In genomic region chr3L:16567495-16567894, dm6 we compare ENCODE assay signal across 1 fruit fly cellular context.
TF ChIP-seq lines count a peak whose summit lies in the region.

No protein-coding gene starts in this region.

TF ChIP-seq in whole organism, embryonic, 481 proteins besides CTCF, POLR2A, EP300 and RAD21 (continued from another document and continues in another):
- peak; percentile 10 for TF ChIP-seq CG16815 (GFP tag; optimal IDR thresholded peaks at IDR 0.05; lab: Kevin White, UChicago)
- no peak for TF ChIP-seq NC2α (GFP tag; optimal IDR thresholded peaks at IDR 0.05; lab: Kevin White, UChicago)
- 0 out of 3 replicates have a peak, but pooled peaks have one; percentile 33 for TF ChIP-seq croc (GFP tag; conservative IDR thresholded peaks at IDR 0.05; lab: Robert Waterston, UW)
- TF ChIP-seq PHDP (tag; optimal IDR thresholded peaks at IDR 0.05; lab: Kevin White, UChicago): peak; percentile 76
- TF ChIP-seq sens (GFP tag; lab: Kevin White, UChicago): peak; percentile 65
- no peak for TF ChIP-seq CG14860 (GFP tag; IDR thresholded peaks at IDR 0.05; lab: Robert Waterston, UW; ENCODE audit: partially characterized antibody)
- TF ChIP-seq Hand (GFP tag; optimal IDR thresholded peaks at IDR 0.05; lab: Kevin White, UChicago): no peak
- TF ChIP-seq dmrt11E (tag; optimal IDR thresholded peaks at IDR 0.05; lab: Kevin White, UChicago): peak; percentile 73
- TF ChIP-seq CG1832 (GFP tag; optimal IDR thresholded peaks at IDR 0.05; lab: Kevin White, UChicago): no peak
- no peak for TF ChIP-seq Doc3 (GFP tag; IDR thresholded peaks at IDR 0.05; lab: Robert Waterston, UW; ENCODE audit: partially characterized antibody)
- no peak for TF ChIP-seq CG34422 (GFP tag; IDR thresholded peaks at IDR 0.05; lab: Robert Waterston, UW)
- 0 out of 2 replicates have a peak, but pooled peaks have one; percentile 22 for TF ChIP-seq ap (GFP tag; IDR thresholded peaks at IDR 0.05; lab: Robert Waterston, UW)
- TF ChIP-seq odd (GFP tag; optimal IDR thresholded peaks at IDR 0.05; lab: Kevin White, UChicago): peak; percentile 48
- TF ChIP-seq CG33213 (GFP tag; optimal IDR thresholded peaks at IDR 0.05; lab: Kevin White, UChicago): no peak
- no peak for TF ChIP-seq gcm2 (GFP tag; optimal IDR thresholded peaks at IDR 0.05; lab: Kevin White, UChicago)
- TF ChIP-seq CG7839 (tag; optimal IDR thresholded peaks at IDR 0.05; lab: Kevin White, UChicago): peak; percentile 73
- TF ChIP-seq Six4 (GFP tag; optimal IDR thresholded peaks at IDR 0.05; lab: Kevin White, UChicago): peak; percentile 42
- no peak for TF ChIP-seq Dip3 (GFP tag; optimal IDR thresholded peaks at IDR 0.05; lab: Kevin White, UChicago)
- peak; percentile 21 for TF ChIP-seq Vsx1 (GFP tag; optimal IDR thresholded peaks at IDR 0.05; lab: Kevin White, UChicago)
- TF ChIP-seq pita (GFP tag; optimal IDR thresholded peaks at IDR 0.05; lab: Kevin White, UChicago): no peak
- peak in 1 of 2 experiments; percentile 63 for TF ChIP-seq dpn (GFP tag; optimal IDR thresholded peaks at IDR 0.05; lab: Kevin White, UChicago)
- TF ChIP-seq CG3163 (GFP tag; optimal IDR thresholded peaks at IDR 0.05; lab: Kevin White, UChicago): no peak
- peak; percentile 56 for TF ChIP-seq Ada2b (GFP tag; IDR thresholded peaks at IDR 0.05; lab: Robert Waterston, UW)
- TF ChIP-seq CG17359 (tag; optimal IDR thresholded peaks at IDR 0.05; lab: Kevin White, UChicago): peak; percentile 78
- TF ChIP-seq Poxn (GFP tag; IDR thresholded peaks at IDR 0.05; lab: Robert Waterston, UW): no peak
- TF ChIP-seq nau (GFP tag; optimal IDR thresholded peaks at IDR 0.05; lab: Kevin White, UChicago): peak; percentile 43
- peak; percentile 73 for TF ChIP-seq CG15601 (tag; optimal IDR thresholded peaks at IDR 0.05; lab: Kevin White, UChicago)
- TF ChIP-seq CG2678 (tag; optimal IDR thresholded peaks at IDR 0.05; lab: Kevin White, UChicago): peak; percentile 77
- no peak for TF ChIP-seq CHES-1-like (GFP tag; optimal IDR thresholded peaks at IDR 0.05; lab: Kevin White, UChicago)
- peak; percentile 80 for TF ChIP-seq tap (tag; optimal IDR thresholded peaks at IDR 0.05; lab: Kevin White, UChicago)
- peak; percentile 50; the same call in 1 of the 3 replicates for TF ChIP-seq gce (GFP tag; IDR thresholded peaks at IDR 0.05; lab: Robert Waterston, UW)
- peak; percentile 33 for TF ChIP-seq CG11723 (GFP tag; optimal IDR thresholded peaks at IDR 0.05; lab: Kevin White, UChicago)
- no peak for TF ChIP-seq Nf-YA (GFP tag; IDR thresholded peaks at IDR 0.05; lab: Robert Waterston, UW)
- TF ChIP-seq CG7963 (GFP tag; IDR thresholded peaks at IDR 0.05; lab: Robert Waterston, UW; ENCODE audit: partially characterized antibody): no peak
- no peak for TF ChIP-seq z (GFP tag; IDR thresholded peaks at IDR 0.05; lab: Robert Waterston, UW)
- no peak for TF ChIP-seq CG8944 (GFP tag; optimal IDR thresholded peaks at IDR 0.05; lab: Kevin White, UChicago)
- TF ChIP-seq Dad (GFP tag; optimal IDR thresholded peaks at IDR 0.05; lab: Kevin White, UChicago): no peak
- no peak for TF ChIP-seq br (optimal IDR thresholded peaks at IDR 0.05; lab: Kevin White, UChicago)
- no peak for TF ChIP-seq CG9876 (GFP tag; optimal IDR thresholded peaks at IDR 0.05; lab: Kevin White, UChicago)
- TF ChIP-seq CG4282 (GFP tag; optimal IDR thresholded peaks at IDR 0.05; lab: Kevin White, UChicago): no peak
- no peak for TF ChIP-seq pfk (GFP tag; optimal IDR thresholded peaks at IDR 0.05; lab: Kevin White, UChicago)
- TF ChIP-seq Sox100B (GFP tag; optimal IDR thresholded peaks at IDR 0.05; lab: Kevin White, UChicago): peak; percentile 68
- TF ChIP-seq CG1233 (GFP tag; optimal IDR thresholded peaks at IDR 0.05; lab: Kevin White, UChicago): peak; percentile 20
- peak; percentile 65 for TF ChIP-seq CG12219 (GFP tag; optimal IDR thresholded peaks at IDR 0.05; lab: Kevin White, UChicago)
- peak; percentile 71 for TF ChIP-seq Oli (tag; optimal IDR thresholded peaks at IDR 0.05; lab: Kevin White, UChicago)
- TF ChIP-seq CG13123 (GFP tag; optimal IDR thresholded peaks at IDR 0.05; lab: Kevin White, UChicago): no peak
- TF ChIP-seq CG11398 (GFP tag; optimal IDR thresholded peaks at IDR 0.05; lab: Kevin White, UChicago): no peak
- TF ChIP-seq ken (GFP tag; IDR thresholded peaks at IDR 0.05; lab: Robert Waterston, UW): 0 out of 3 replicates have a peak, but pooled peaks have one; percentile 58
- peak; percentile 53 for TF ChIP-seq CG17328 (GFP tag; IDR thresholded peaks at IDR 0.05; lab: Robert Waterston, UW)
- no peak for TF ChIP-seq hkb (optimal IDR thresholded peaks at IDR 0.05; lab: Kevin White, UChicago)
- TF ChIP-seq hkb (GFP tag; IDR thresholded peaks at IDR 0.05; lab: Robert Waterston, UW): peak; percentile 75
- no peak for TF ChIP-seq Ravus (GFP tag; IDR thresholded peaks at IDR 0.05; lab: Robert Waterston, UW)
- no peak for TF ChIP-seq ERR (GFP tag; optimal IDR thresholded peaks at IDR 0.05; lab: Kevin White, UChicago)
- peak; percentile 43 for TF ChIP-seq CG30403 (GFP tag; optimal IDR thresholded peaks at IDR 0.05; lab: Kevin White, UChicago)
- TF ChIP-seq lbe (GFP tag; optimal IDR thresholded peaks at IDR 0.05; lab: Kevin White, UChicago): no peak
- peak; percentile 29 for TF ChIP-seq cwo (GFP tag; optimal IDR thresholded peaks at IDR 0.05; lab: Kevin White, UChicago)
- TF ChIP-seq dm (GFP tag; optimal IDR thresholded peaks at IDR 0.05; lab: Kevin White, UChicago): no peak
- TF ChIP-seq MESR4 (GFP tag; optimal IDR thresholded peaks at IDR 0.05; lab: Kevin White, UChicago): no peak
- TF ChIP-seq CG4730 (GFP tag; IDR thresholded peaks at IDR 0.05; lab: Robert Waterston, UW): 0 out of 2 replicates have a peak, but pooled peaks have one; percentile 40
- peak; percentile 37 for TF ChIP-seq CG10431 (GFP tag; optimal IDR thresholded peaks at IDR 0.05; lab: Kevin White, UChicago)
- no peak for TF ChIP-seq Bteb2 (GFP tag; optimal IDR thresholded peaks at IDR 0.05; lab: Kevin White, UChicago)
- TF ChIP-seq ind (GFP tag; optimal IDR thresholded peaks at IDR 0.05; lab: Kevin White, UChicago): peak; percentile 27
- TF ChIP-seq CG32532 (GFP tag; IDR thresholded peaks at IDR 0.05; lab: Robert Waterston, UW): no peak
- TF ChIP-seq CG2199 (GFP tag; IDR thresholded peaks at IDR 0.05; lab: Robert Waterston, UW): no peak
- no peak for TF ChIP-seq CG9932 (GFP tag; IDR thresholded peaks at IDR 0.05; lab: Robert Waterston, UW)
- TF ChIP-seq MTF-1 (GFP tag; optimal IDR thresholded peaks at IDR 0.05; lab: Kevin White, UChicago; ENCODE audit: borderline replicate concordance): peak; percentile 28
- no peak for TF ChIP-seq kni (GFP tag; optimal IDR thresholded peaks at IDR 0.05; lab: Kevin White, UChicago)
- TF ChIP-seq CG1603 (tag; optimal IDR thresholded peaks at IDR 0.05; lab: Kevin White, UChicago): peak; percentile 62
- TF ChIP-seq CG7745 (tag; optimal IDR thresholded peaks at IDR 0.05; lab: Kevin White, UChicago): no peak
- peak; percentile 70 for TF ChIP-seq ewg (GFP tag; optimal IDR thresholded peaks at IDR 0.05; lab: Kevin White, UChicago)
- peak; percentile 83 for TF ChIP-seq gcm (GFP tag; optimal IDR thresholded peaks at IDR 0.05; lab: Kevin White, UChicago)
- TF ChIP-seq Eip74EF (GFP tag; optimal IDR thresholded peaks at IDR 0.05; lab: Kevin White, UChicago): peak in 1 of 2 experiments; percentile 70
- TF ChIP-seq CG43689 (GFP tag; IDR thresholded peaks at IDR 0.05; lab: Robert Waterston, UW): no peak
- TF ChIP-seq CG3065 (GFP tag; optimal IDR thresholded peaks at IDR 0.05; lab: Kevin White, UChicago): peak; percentile 38
- peak; percentile 63 for TF ChIP-seq CG2202 (tag; optimal IDR thresholded peaks at IDR 0.05; lab: Kevin White, UChicago)
- TF ChIP-seq inv (GFP tag; IDR thresholded peaks at IDR 0.05; lab: Robert Waterston, UW; ENCODE audit: partially characterized antibody): no peak
- peak; percentile 54; the same call in 2 of the 3 replicates for TF ChIP-seq tgo (GFP tag; IDR thresholded peaks at IDR 0.05; lab: Robert Waterston, UW)
- TF ChIP-seq HLH54F (GFP tag; optimal IDR thresholded peaks at IDR 0.05; lab: Kevin White, UChicago): no peak
- TF ChIP-seq Fer1 (GFP tag; optimal IDR thresholded peaks at IDR 0.05; lab: Kevin White, UChicago): peak; percentile 38
- TF ChIP-seq CG11456 (GFP tag; IDR thresholded peaks at IDR 0.05; lab: Robert Waterston, UW): no peak
- TF ChIP-seq CG12299 (tag; optimal IDR thresholded peaks at IDR 0.05; lab: Kevin White, UChicago): peak; percentile 60
- TF ChIP-seq Spps (tag; optimal IDR thresholded peaks at IDR 0.05; lab: Kevin White, UChicago): peak; percentile 45
- peak; percentile 27 for TF ChIP-seq jing (GFP tag; optimal IDR thresholded peaks at IDR 0.05; lab: Kevin White, UChicago)
- TF ChIP-seq salm (tag; optimal IDR thresholded peaks at IDR 0.05; lab: Kevin White, UChicago): peak; percentile 64
- no peak for TF ChIP-seq wek (GFP tag; optimal IDR thresholded peaks at IDR 0.05; lab: Kevin White, UChicago)
- TF ChIP-seq zf30C (GFP tag; optimal IDR thresholded peaks at IDR 0.05; lab: Kevin White, UChicago): peak; percentile 60
- peak; percentile 71 for TF ChIP-seq Asciz (GFP tag; optimal IDR thresholded peaks at IDR 0.05; lab: Kevin White, UChicago)
- peak; percentile 56 for TF ChIP-seq stc (GFP tag; IDR thresholded peaks at IDR 0.05; lab: Robert Waterston, UW)
- TF ChIP-seq bcd (GFP tag; optimal IDR thresholded peaks at IDR 0.05; lab: Kevin White, UChicago): peak; percentile 46
- TF ChIP-seq HLH3B (GFP tag; IDR thresholded peaks at IDR 0.05; lab: Robert Waterston, UW): peak; percentile 67
- peak; percentile 44 for TF ChIP-seq CG13296 (GFP tag; optimal IDR thresholded peaks at IDR 0.05; lab: Kevin White, UChicago)
- TF ChIP-seq sisA (GFP tag; IDR thresholded peaks at IDR 0.05; lab: Robert Waterston, UW): peak; percentile 33
- peak; percentile 9 for TF ChIP-seq CG12104 (GFP tag; optimal IDR thresholded peaks at IDR 0.05; lab: Kevin White, UChicago)
- peak; percentile 30 for TF ChIP-seq CG33557 (GFP tag; optimal IDR thresholded peaks at IDR 0.05; lab: Kevin White, UChicago)
- peak; percentile 42 for TF ChIP-seq HHEX (GFP tag; optimal IDR thresholded peaks at IDR 0.05; lab: Kevin White, UChicago)
- TF ChIP-seq Med (GFP tag; lab: Kevin White, UChicago): peak; percentile 39
- peak; percentile 72 for TF ChIP-seq row (GFP tag; IDR thresholded peaks at IDR 0.05; lab: Robert Waterston, UW)
- peak; percentile 82 for TF ChIP-seq CG10979 (tag; optimal IDR thresholded peaks at IDR 0.05; lab: Kevin White, UChicago)
- no peak for TF ChIP-seq CG4404 (GFP tag; IDR thresholded peaks at IDR 0.05; lab: Robert Waterston, UW)
- TF ChIP-seq CG17385 (GFP tag; optimal IDR thresholded peaks at IDR 0.05; lab: Kevin White, UChicago): peak; percentile 59
- TF ChIP-seq lilli (GFP tag; optimal IDR thresholded peaks at IDR 0.05; lab: Kevin White, UChicago): peak; percentile 14
- TF ChIP-seq tio (GFP tag; optimal IDR thresholded peaks at IDR 0.05; lab: Kevin White, UChicago): peak; percentile 22
- TF ChIP-seq Elba2 (GFP tag; optimal IDR thresholded peaks at IDR 0.05; lab: Kevin White, UChicago): no peak
- TF ChIP-seq fd3F (GFP tag; optimal IDR thresholded peaks at IDR 0.05; lab: Kevin White, UChicago): no peak
- peak; percentile 35 for TF ChIP-seq slbo (GFP tag; IDR thresholded peaks at IDR 0.05; lab: Robert Waterston, UW)
- TF ChIP-seq Hsf (GFP tag; optimal IDR thresholded peaks at IDR 0.05; lab: Kevin White, UChicago): peak; percentile 25
- peak; percentile 67 for TF ChIP-seq CG10267 (tag; optimal IDR thresholded peaks at IDR 0.05; lab: Kevin White, UChicago)
- TF ChIP-seq Doc2 (GFP tag; IDR thresholded peaks at IDR 0.05; lab: Robert Waterston, UW): no peak
- no peak for TF ChIP-seq Aef1 (GFP tag; IDR thresholded peaks at IDR 0.05; lab: Robert Waterston, UW)
- TF ChIP-seq nerfin-1 (tag; optimal IDR thresholded peaks at IDR 0.05; lab: Kevin White, UChicago): peak; percentile 71
- TF ChIP-seq dimm (GFP tag; IDR thresholded peaks at IDR 0.05; lab: Robert Waterston, UW): no peak
- TF ChIP-seq al (GFP tag; IDR thresholded peaks at IDR 0.05; lab: Robert Waterston, UW): no peak
- TF ChIP-seq CG8290 (GFP tag; optimal IDR thresholded peaks at IDR 0.05; lab: Kevin White, UChicago): peak; percentile 8
- no peak for TF ChIP-seq CG8290 (tag; optimal IDR thresholded peaks at IDR 0.05; lab: Kevin White, UChicago)
- TF ChIP-seq Ets65A (GFP tag; lab: Kevin White, UChicago): peak; percentile 36
- no peak for TF ChIP-seq CG3995 (GFP tag; optimal IDR thresholded peaks at IDR 0.05; lab: Kevin White, UChicago)
- TF ChIP-seq p53 (GFP tag; optimal IDR thresholded peaks at IDR 0.05; lab: Kevin White, UChicago): no peak
- peak; percentile 73 for TF ChIP-seq CG17361 (GFP tag; IDR thresholded peaks at IDR 0.05; lab: Robert Waterston, UW)
- no peak for TF ChIP-seq bbx (GFP tag; IDR thresholded peaks at IDR 0.05; lab: Robert Waterston, UW; ENCODE audit: partially characterized antibody)
- TF ChIP-seq lab (GFP tag; optimal IDR thresholded peaks at IDR 0.05; lab: Kevin White, UChicago): peak; percentile 56
- TF ChIP-seq cato (GFP tag; optimal IDR thresholded peaks at IDR 0.05; lab: Kevin White, UChicago; ENCODE audit: borderline replicate concordance): peak; percentile 6
- peak; percentile 61 for TF ChIP-seq CG6689 (GFP tag; IDR thresholded peaks at IDR 0.05; lab: Robert Waterston, UW)
- peak; percentile 69 for TF ChIP-seq ATbp (GFP tag; optimal IDR thresholded peaks at IDR 0.05; lab: Kevin White, UChicago)
- peak; percentile 19; the same call in 1 of the 2 replicates for TF ChIP-seq Rfx (GFP tag; IDR thresholded peaks at IDR 0.05; lab: Robert Waterston, UW)
- peak; percentile 27 for TF ChIP-seq sug (tag; optimal IDR thresholded peaks at IDR 0.05; lab: Kevin White, UChicago)
- peak; percentile 39; the same call in 1 of the 2 replicates for TF ChIP-seq wor (GFP tag; IDR thresholded peaks at IDR 0.05; lab: Robert Waterston, UW)
- TF ChIP-seq chinmo (GFP tag; IDR thresholded peaks at IDR 0.05; lab: Robert Waterston, UW; ENCODE audit: partially characterized antibody): no peak
- peak; percentile 72 for TF ChIP-seq Ssrp (tag; optimal IDR thresholded peaks at IDR 0.05; lab: Kevin White, UChicago)
- peak; percentile 77 for TF ChIP-seq unpg (GFP tag; optimal IDR thresholded peaks at IDR 0.05; lab: Kevin White, UChicago)
- no peak for TF ChIP-seq CG42726 (GFP tag; IDR thresholded peaks at IDR 0.05; lab: Robert Waterston, UW; ENCODE audit: partially characterized antibody)
- peak; percentile 68 for TF ChIP-seq CG14710 (tag; optimal IDR thresholded peaks at IDR 0.05; lab: Kevin White, UChicago)
- TF ChIP-seq CG2712 (tag; optimal IDR thresholded peaks at IDR 0.05; lab: Kevin White, UChicago): peak; percentile 83
- TF ChIP-seq NfI (GFP tag; optimal IDR thresholded peaks at IDR 0.05; lab: Kevin White, UChicago): peak; percentile 36
